Worm (Caenorhabditis elegans) whole organism, late embryonic: Measurements from ENCODE around the gene T20D4.7.

Experiments
- ama-1 ChIP-seq: fragments of 150-350 bp; optimal IDR thresholded peaks from 2 replicates; lab custom pipeline; 2014
- ceh-18 ChIP-seq: sonication (generic microtip); optimal IDR thresholded peaks from 2 replicates; lab custom pipeline; 2016; ENCODE audit warnings: missing genetic modification characterization, missing compliant biosample characterization
- ceh-31 ChIP-seq: sonication (generic microtip); optimal IDR thresholded peaks from 2 replicates; lab custom pipeline; 2016; ENCODE audit warnings: missing genetic modification characterization, missing compliant biosample characterization
- ceh-48 ChIP-seq: sonication (generic microtip); optimal IDR thresholded peaks from 2 replicates; lab custom pipeline; 2016; ENCODE audit warnings: missing genetic modification characterization, inconsistent platforms, missing compliant biosample characterization
- ceh-9 ChIP-seq: sonication (generic microtip); optimal IDR thresholded peaks from 2 replicates; lab custom pipeline; 2016; ENCODE audit warnings: mild to moderate bottlenecking, missing genetic modification characterization, inconsistent platforms, missing compliant biosample characterization
- fkh-6 ChIP-seq: sonication (generic microtip); optimal IDR thresholded peaks from 2 replicates; lab custom pipeline; 2016; ENCODE audit warnings: missing genetic modification characterization, missing compliant biosample characterization
- hlh-15 ChIP-seq: sonication (generic microtip); optimal IDR thresholded peaks from 2 replicates; lab custom pipeline; 2016; ENCODE audit warnings: missing genetic modification characterization, missing compliant biosample characterization
- madf-2 ChIP-seq: sonication (generic microtip); optimal IDR thresholded peaks from 2 replicates; lab custom pipeline; 2017; ENCODE audit warnings: missing genetic modification characterization, missing compliant biosample characterization
- nhr-11 ChIP-seq: fragments of 150-350 bp; optimal IDR thresholded peaks from 2 replicates; lab custom pipeline; 2014; ENCODE audit warnings: missing biosample characterization, missing genetic modification characterization
- pat-9 ChIP-seq: fragments of 200-800 bp; sonication (Bioruptor generic); optimal IDR thresholded peaks from 2 replicates; lab custom pipeline; 2018; ENCODE audit warnings: mild to moderate bottlenecking, missing genetic modification characterization, moderate library complexity, missing compliant biosample characterization
- pqm-1 ChIP-seq: sonication (generic microtip); optimal IDR thresholded peaks from 2 replicates; lab custom pipeline; 2016; ENCODE audit warnings: missing genetic modification characterization, missing compliant biosample characterization
- sox-4 ChIP-seq: sonication (generic microtip); optimal IDR thresholded peaks from 2 replicates; lab custom pipeline; 2017; ENCODE audit warnings: mild to moderate bottlenecking, missing genetic modification characterization, inconsistent platforms, missing compliant biosample characterization
- tbx-2 ChIP-seq: sonication (generic microtip); optimal IDR thresholded peaks from 2 replicates; lab custom pipeline; 2016; ENCODE audit warnings: missing genetic modification characterization, missing compliant biosample characterization

- TF ChIP-seq hlh-15 (no peak), ama-1 (lab: Kevin White, UChicago) (no peak), pqm-1 (tag; lab: Kevin White, UChicago) (no peak), tbx-2 (tag; lab: Kevin White, UChicago) (no peak), sox-4 (tag; lab: Kevin White, UChicago) (no peak), ceh-31 (tag; lab: Kevin White, UChicago) (no peak), ceh-48 (tag; lab: Kevin White, UChicago) (no peak), nhr-11 (no peak), madf-2 (tag; lab: Kevin White, UChicago) (no peak), fkh-6 (tag; lab: Kevin White, UChicago) (no peak), pat-9 (tag; lab: Kevin White, UChicago) (no peak), ceh-9 (tag; lab: Kevin White, UChicago) (no peak), ceh-18 (tag; lab: Kevin White, UChicago) (no peak)
Measured at ce11 chrV:3394065-3394464, 14.6 kb upstream of the T20D4.7 start.
